Fruit fly (Drosophila melanogaster) whole organism, embryonic: ENCODE data around the gene Dus3.

Source experiments
- ATbp ChIP-seq: fragments of 200-800 bp; sonication (Bioruptor generic); optimal IDR thresholded peaks from 2 replicates; lab custom pipeline; 2017; ENCODE audit warnings: missing biosample characterization, mild to moderate bottlenecking, missing genetic modification characterization, missing genetic modification reagents
- Ada2b ChIP-seq: fragments of 200-800 bp; sonication (Bioruptor generic); IDR thresholded peaks from 2 replicates; pipeline ENCODE4 v1.3.6; 2022; ENCODE audit warnings: missing biosample characterization, missing genetic modification characterization
- Adf1 ChIP-seq: fragments of 200-800 bp; sonication (Bioruptor generic); IDR thresholded peaks from 2 replicates; pipeline ENCODE4 v1.3.6; 2022; ENCODE audit warnings: missing biosample characterization, missing genetic modification characterization
- CG11504 ChIP-seq: fragments of 200-800 bp; sonication (Bioruptor generic); optimal IDR thresholded peaks from 3 replicates; lab custom pipeline; 2019; ENCODE audit warnings: missing biosample characterization, mild to moderate bottlenecking, missing genetic modification characterization, moderate library complexity
- CG11560 ChIP-seq: fragments of 200-800 bp; sonication (Bioruptor generic); IDR thresholded peaks from 3 replicates; pipeline ENCODE4 v1.3.6; 2022; ENCODE audit warnings: missing biosample characterization, missing genetic modification characterization
- CG12104 ChIP-seq: fragments of 200-800 bp; sonication (Bioruptor generic); optimal IDR thresholded peaks from 3 replicates; lab custom pipeline; 2016; ENCODE audit warnings: missing biosample characterization, missing genetic modification characterization
- CG12155 ChIP-seq: fragments of 200-800 bp; sonication (Bioruptor generic); optimal IDR thresholded peaks from 3 replicates; lab custom pipeline; 2016; ENCODE audit warnings: missing biosample characterization, missing genetic modification characterization
- CG12219 ChIP-seq: fragments of 200-800 bp; sonication (Bioruptor generic); optimal IDR thresholded peaks from 3 replicates; lab custom pipeline; 2018; ENCODE audit warnings: missing biosample characterization, mild to moderate bottlenecking, missing genetic modification characterization
- CG13424 ChIP-seq: fragments of 200-800 bp; sonication (Bioruptor generic); optimal IDR thresholded peaks from 2 replicates; lab custom pipeline; 2019; ENCODE audit warnings: missing biosample characterization, mild to moderate bottlenecking, missing genetic modification characterization, moderate library complexity
- CG14014 ChIP-seq: fragments of 200-800 bp; sonication (Bioruptor generic); IDR thresholded peaks from 2 replicates; pipeline ENCODE4 v1.3.6; 2022; ENCODE audit warnings: missing biosample characterization, missing genetic modification characterization
- CG15269 ChIP-seq: fragments of 200-800 bp; sonication (Bioruptor generic); optimal IDR thresholded peaks from 2 replicates; lab custom pipeline; 2018; ENCODE audit warnings: missing biosample characterization, mild to moderate bottlenecking, missing genetic modification characterization, moderate library complexity
- CG15601 ChIP-seq: fragments of 200-800 bp; sonication (Bioruptor generic); optimal IDR thresholded peaks from 3 replicates; lab custom pipeline; 2019; ENCODE audit warnings: missing biosample characterization, mild to moderate bottlenecking, missing genetic modification characterization, moderate library complexity
- CG1603 ChIP-seq: fragments of 200-800 bp; sonication (Bioruptor generic); optimal IDR thresholded peaks from 2 replicates; lab custom pipeline; 2019; ENCODE audit warnings: missing biosample characterization, mild to moderate bottlenecking, missing genetic modification characterization, moderate library complexity
- CG17359 ChIP-seq: fragments of 200-800 bp; sonication (Bioruptor generic); optimal IDR thresholded peaks from 3 replicates; lab custom pipeline; 2018; ENCODE audit warnings: missing biosample characterization, mild to moderate bottlenecking, missing genetic modification characterization, moderate library complexity
- CG2116 ChIP-seq: fragments of 200-800 bp; sonication (Bioruptor generic); optimal IDR thresholded peaks from 3 replicates; lab custom pipeline; 2018; ENCODE audit warnings: missing biosample characterization, mild to moderate bottlenecking, missing genetic modification characterization
- CG2199 ChIP-seq: fragments of 200-800 bp; sonication (Bioruptor generic); IDR thresholded peaks from 3 replicates; pipeline ENCODE4 v1.3.6; 2022; ENCODE audit warnings: missing biosample characterization, missing genetic modification characterization
- CG2712 ChIP-seq: fragments of 200-800 bp; optimal IDR thresholded peaks from 3 replicates; lab custom pipeline; 2019; ENCODE audit warnings: missing biosample characterization, mild to moderate bottlenecking, missing genetic modification characterization, moderate library complexity
- CG34224 ChIP-seq: fragments of 200-800 bp; sonication (Bioruptor generic); IDR thresholded peaks from 3 replicates; pipeline ENCODE4 v1.3.6; 2022; ENCODE audit warnings: missing biosample characterization, missing genetic modification characterization; ENCODE audit not compliant: partially characterized antibody
- CG4707 ChIP-seq: fragments of 200-800 bp; sonication (Bioruptor generic); optimal IDR thresholded peaks from 2 replicates; lab custom pipeline; 2018; ENCODE audit warnings: missing biosample characterization, mild to moderate bottlenecking, missing genetic modification characterization, moderate library complexity
- CG7745 ChIP-seq: fragments of 200-800 bp; sonication (Bioruptor generic); optimal IDR thresholded peaks from 2 replicates; lab custom pipeline; 2018; ENCODE audit warnings: missing biosample characterization, mild to moderate bottlenecking, missing genetic modification characterization, moderate library complexity
- CG7839 ChIP-seq: fragments of 200-800 bp; sonication (Bioruptor generic); optimal IDR thresholded peaks from 3 replicates; lab custom pipeline; 2018; ENCODE audit warnings: missing biosample characterization, mild to moderate bottlenecking, missing genetic modification characterization, moderate library complexity
- CG8924 ChIP-seq: fragments of 200-800 bp; optimal IDR thresholded peaks from 3 replicates; lab custom pipeline; 2019; ENCODE audit warnings: missing biosample characterization, mild to moderate bottlenecking, missing genetic modification characterization, moderate library complexity
- Dek ChIP-seq: fragments of 200-800 bp; sonication (Bioruptor generic); optimal IDR thresholded peaks from 3 replicates; lab custom pipeline; 2019; ENCODE audit warnings: missing biosample characterization, mild to moderate bottlenecking, missing genetic modification characterization, moderate library complexity
- Fer1 ChIP-seq: fragments of 200-800 bp; sonication (Bioruptor generic); optimal IDR thresholded peaks from 2 replicates; lab custom pipeline; 2017; ENCODE audit warnings: missing biosample characterization, mild to moderate bottlenecking, missing genetic modification characterization
- Fer3 ChIP-seq: fragments of 200-800 bp; sonication (Bioruptor generic); optimal IDR thresholded peaks from 2 replicates; lab custom pipeline; 2018; ENCODE audit warnings: missing biosample characterization, mild to moderate bottlenecking, missing genetic modification characterization, moderate library complexity
- Gsc ChIP-seq: fragments of 200-800 bp; sonication (Bioruptor generic); IDR thresholded peaks from 2 replicates; pipeline ENCODE4 v1.3.6; 2022; ENCODE audit warnings: missing biosample characterization, missing genetic modification characterization
- HmgZ ChIP-seq: fragments of 200-800 bp; sonication (Bioruptor generic); optimal IDR thresholded peaks from 2 replicates; lab custom pipeline; 2018; ENCODE audit warnings: missing biosample characterization, mild to moderate bottlenecking, missing genetic modification characterization
- Hmr ChIP-seq: fragments of 200-800 bp; sonication (Bioruptor generic); optimal IDR thresholded peaks from 3 replicates; lab custom pipeline; 2017; ENCODE audit warnings: mild to moderate bottlenecking, missing biosample characterization, missing genetic modification reagents, missing genetic modification characterization
- Hsf ChIP-seq: fragments of 200-800 bp; sonication (Bioruptor generic); optimal IDR thresholded peaks from 3 replicates; lab custom pipeline; 2016; ENCODE audit warnings: missing biosample characterization, missing genetic modification characterization
- Med ChIP-seq: fragments of 200-800 bp; sonication (Bioruptor generic); peaks from one replicate; lab custom pipeline; 2016; ENCODE audit warnings: missing biosample characterization, missing genetic modification characterization, mild to moderate bottlenecking, inconsistent platforms, moderate library complexity
- Mrtf ChIP-seq: fragments of 200-800 bp; sonication (Bioruptor generic); IDR thresholded peaks from 3 replicates; pipeline ENCODE4 v1.3.6; 2022; ENCODE audit warnings: missing biosample characterization, missing genetic modification characterization
- NK7.1 ChIP-seq: fragments of 200-800 bp; sonication (Bioruptor generic); optimal IDR thresholded peaks from 3 replicates; lab custom pipeline; 2016; ENCODE audit warnings: missing biosample characterization, missing genetic modification characterization
- Oaz ChIP-seq: fragments of 200-800 bp; sonication (Bioruptor generic); IDR thresholded peaks from 2 replicates; pipeline ENCODE4 v1.3.6; 2022; ENCODE audit warnings: missing biosample characterization, missing genetic modification characterization
- PHDP ChIP-seq: fragments of 200-800 bp; sonication (Bioruptor generic); optimal IDR thresholded peaks from 3 replicates; lab custom pipeline; 2018; ENCODE audit warnings: missing biosample characterization, mild to moderate bottlenecking, missing genetic modification characterization, moderate library complexity
- Sin3A ChIP-seq: fragments of >200 bp; optimal IDR thresholded peaks from 2 replicates; lab custom pipeline; 2018
- Xrp1 ChIP-seq: fragments of 200-800 bp; sonication (Bioruptor generic); IDR thresholded peaks from 2 replicates; pipeline ENCODE4 v1.3.6; 2022; ENCODE audit warnings: missing biosample characterization, missing genetic modification characterization
- az2 ChIP-seq: fragments of 200-800 bp; sonication (Bioruptor generic); optimal IDR thresholded peaks from 3 replicates; lab custom pipeline; 2016; ENCODE audit warnings: missing biosample characterization, missing genetic modification characterization
- bowl ChIP-seq: fragments of 200-800 bp; sonication (Bioruptor generic); IDR thresholded peaks from 2 replicates; pipeline ENCODE4 v1.3.6; 2022; ENCODE audit warnings: missing biosample characterization, missing genetic modification characterization
- bsh ChIP-seq, 2 experiments: fragments of 200-800 bp; sonication (Bioruptor generic); optimal IDR thresholded peaks; 2 replicates each; lab custom pipeline; 2017 to 2018; ENCODE audit warnings: mild to moderate bottlenecking in 2 of 2, missing biosample characterization in 2 of 2, missing genetic modification characterization in 2 of 2, moderate library complexity in 1 of 2
- fd102C ChIP-seq: fragments of 200-800 bp; sonication (Bioruptor generic); optimal IDR thresholded peaks from 2 replicates; lab custom pipeline; 2018; ENCODE audit warnings: missing biosample characterization, mild to moderate bottlenecking, missing genetic modification characterization, moderate library complexity
- gce ChIP-seq: fragments of 200-800 bp; sonication (Bioruptor generic); IDR thresholded peaks from 3 replicates; pipeline ENCODE4 v1.3.6; 2022; ENCODE audit warnings: missing biosample characterization, missing genetic modification characterization
- gem ChIP-seq: fragments of 200-800 bp; sonication (Bioruptor generic); optimal IDR thresholded peaks from 2 replicates; lab custom pipeline; 2019; ENCODE audit warnings: missing biosample characterization, mild to moderate bottlenecking, missing genetic modification characterization, moderate library complexity
- lab ChIP-seq: fragments of 200-800 bp; sonication (Bioruptor generic); optimal IDR thresholded peaks from 3 replicates; lab custom pipeline; 2017; ENCODE audit warnings: missing biosample characterization, missing genetic modification characterization, mild to moderate bottlenecking, moderate library complexity, missing genetic modification reagents
- lbe ChIP-seq: fragments of 200-800 bp; sonication (Bioruptor generic); optimal IDR thresholded peaks from 2 replicates; lab custom pipeline; 2016; ENCODE audit warnings: missing biosample characterization, mild to moderate bottlenecking, missing genetic modification characterization
- org-1 ChIP-seq: fragments of 200-800 bp; sonication (Bioruptor generic); optimal IDR thresholded peaks from 2 replicates; lab custom pipeline; 2017; ENCODE audit warnings: missing biosample characterization, missing genetic modification characterization
- phol ChIP-seq: fragments of 200-800 bp; sonication (Bioruptor generic); optimal IDR thresholded peaks from 3 replicates; lab custom pipeline; 2018; ENCODE audit warnings: missing biosample characterization, mild to moderate bottlenecking, missing genetic modification characterization, moderate library complexity
- row ChIP-seq: fragments of 200-800 bp; sonication (Bioruptor generic); IDR thresholded peaks from 3 replicates; pipeline ENCODE4 v1.3.6; 2022; ENCODE audit warnings: missing biosample characterization, missing genetic modification characterization
- sug ChIP-seq: fragments of 200-800 bp; optimal IDR thresholded peaks from 2 replicates; lab custom pipeline; 2019; ENCODE audit warnings: missing biosample characterization, mild to moderate bottlenecking, missing genetic modification characterization, moderate library complexity
- tap ChIP-seq: fragments of 200-800 bp; optimal IDR thresholded peaks from 3 replicates; lab custom pipeline; 2019; ENCODE audit warnings: missing biosample characterization, mild to moderate bottlenecking, missing genetic modification characterization, moderate library complexity
- unc-4 ChIP-seq: fragments of 200-800 bp; sonication (Bioruptor generic); IDR thresholded peaks from 2 replicates; pipeline ENCODE4 v1.3.6; 2022; ENCODE audit warnings: missing biosample characterization, missing genetic modification characterization; ENCODE audit not compliant: partially characterized antibody
- vfl ChIP-seq: fragments of 200-800 bp; sonication (Bioruptor generic); optimal IDR thresholded peaks from 2 replicates; lab custom pipeline; 2016; ENCODE audit warnings: missing biosample characterization, missing genetic modification characterization

Dus3 gene

DNA sequence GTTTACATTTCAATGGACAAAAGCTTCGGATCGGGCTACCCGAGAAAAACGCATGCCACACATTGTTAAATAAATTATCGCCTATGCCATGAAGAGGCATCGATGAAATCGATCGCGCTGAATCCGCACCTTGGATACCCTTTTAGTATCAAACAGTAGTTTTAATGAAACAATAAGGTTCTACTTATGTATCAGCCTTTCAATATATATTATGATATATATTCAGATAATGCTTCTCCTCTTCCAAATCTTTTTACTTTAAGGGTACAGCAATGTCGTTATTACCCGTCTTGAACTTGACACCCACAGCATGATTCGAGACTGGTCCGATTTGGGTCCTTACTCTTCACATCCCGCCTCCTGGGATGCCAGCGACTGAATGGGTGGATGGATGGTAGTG is 41.3 kb downstream of the Dus3 start (continued):
- TF ChIP-seq tap (tag; lab: Kevin White, UChicago) (peak; percentile 3), CG15269 (tag; lab: Kevin White, UChicago) (peak; percentile 29), Oaz (GFP tag; lab: Robert Waterston, UW) (no peak), lbe (GFP tag; lab: Kevin White, UChicago) (no peak), HmgZ (tag; lab: Kevin White, UChicago) (no peak), Med (peak; percentile 26), CG12155 (no peak), lab (GFP tag; lab: Kevin White, UChicago) (peak; percentile 48), CG4707 (GFP tag; lab: Kevin White, UChicago) (no peak), CG2712 (peak; percentile 50), sug (tag; lab: Kevin White, UChicago) (no peak), CG34224 (GFP tag; lab: Robert Waterston, UW) (no peak), Mrtf (no peak), row (GFP tag; lab: Robert Waterston, UW) (peak; percentile 58), CG14014 (GFP tag; lab: Robert Waterston, UW) (no peak), CG7839 (tag; lab: Kevin White, UChicago) (peak; percentile 54), PHDP (peak; percentile 21), CG15601 (tag; lab: Kevin White, UChicago) (peak; percentile 46), CG1603 (tag; lab: Kevin White, UChicago) (peak; percentile 48), Hsf (GFP tag; lab: Kevin White, UChicago) (no peak), Dek (tag; lab: Kevin White, UChicago) (peak; percentile 15), bsh (GFP tag; optimal IDR thresholded peaks at IDR 0.05; lab: Kevin White, UChicago) (peak in 1 of 2 experiments; percentile 63), fd102C (no peak), Ada2b (GFP tag; lab: Robert Waterston, UW) (no peak), Sin3A (lab: Kevin White, UChicago) (no peak), Hmr (GFP tag; lab: Kevin White, UChicago) (peak; percentile 2), vfl (GFP tag; lab: Kevin White, UChicago) (no peak), CG13424 (tag; lab: Kevin White, UChicago) (peak; percentile 47), unc-4 (GFP tag; lab: Robert Waterston, UW) (no peak), az2 (peak; percentile 6), CG2116 (GFP tag; lab: Kevin White, UChicago) (no peak), CG12104 (GFP tag; lab: Kevin White, UChicago) (no peak), org-1 (GFP tag; lab: Kevin White, UChicago) (no peak), CG12219 (peak; percentile 18), gem (peak; percentile 56), CG2199 (GFP tag; lab: Robert Waterston, UW) (no peak), ATbp (GFP tag; lab: Kevin White, UChicago) (peak; percentile 19), CG11560 (tag; lab: Robert Waterston, UW) (no peak), NK7.1 (GFP tag; lab: Kevin White, UChicago) (no peak), CG17359 (tag; lab: Kevin White, UChicago) (peak; percentile 55), Xrp1 (peak; percentile 56), Fer1 (GFP tag; lab: Kevin White, UChicago) (peak; percentile 29), Gsc (GFP tag; lab: Robert Waterston, UW) (no peak), gce (GFP tag; lab: Robert Waterston, UW) (0 out of 3 replicates have a peak, but pooled peaks have one; percentile 15), CG8924 (tag; lab: Kevin White, UChicago) (peak; percentile 10), bowl (GFP tag; lab: Robert Waterston, UW) (no peak), CG11504 (peak; percentile 58), phol (tag; lab: Kevin White, UChicago) (peak; percentile 40), CG7745 (no peak), Adf1 (GFP tag; lab: Robert Waterston, UW) (no peak), Fer3 (peak; percentile 14)
